Worm (Caenorhabditis elegans): Measurements from ENCODE around the gene smz-1.

Gene smz-1

DNA sequence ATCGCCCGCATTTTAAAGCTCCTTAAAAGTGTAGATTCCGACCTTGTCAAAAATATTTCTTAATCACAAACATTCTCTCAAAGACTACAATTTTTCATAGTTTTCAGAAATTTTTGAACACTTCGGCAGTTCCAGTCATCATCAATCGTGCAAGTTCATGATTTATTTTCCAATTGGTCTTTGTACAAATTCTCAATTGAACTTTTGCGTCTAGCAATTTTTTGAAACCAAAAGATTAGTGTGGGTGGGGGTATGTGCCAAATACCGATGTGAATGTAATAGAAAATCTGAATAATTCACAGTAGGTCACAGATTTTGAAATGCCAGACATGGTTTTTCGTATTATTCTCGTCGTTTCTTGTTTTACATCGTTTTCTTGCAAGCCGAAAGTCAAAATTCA is 16.5 kb upstream of the smz-1 start, which contains the start of gene clec-185:
Gene clec-185 (plus strand): TSS at position 301 of the 400 bp plus-strand sequence.
- TF ChIP-seq pqm-1 (tag; optimal IDR thresholded peaks at IDR 0.05) = no peak
- no peak for TF ChIP-seq Y48G9A.11 (GFP tag; IDR thresholded peaks at IDR 0.05)

DNA sequence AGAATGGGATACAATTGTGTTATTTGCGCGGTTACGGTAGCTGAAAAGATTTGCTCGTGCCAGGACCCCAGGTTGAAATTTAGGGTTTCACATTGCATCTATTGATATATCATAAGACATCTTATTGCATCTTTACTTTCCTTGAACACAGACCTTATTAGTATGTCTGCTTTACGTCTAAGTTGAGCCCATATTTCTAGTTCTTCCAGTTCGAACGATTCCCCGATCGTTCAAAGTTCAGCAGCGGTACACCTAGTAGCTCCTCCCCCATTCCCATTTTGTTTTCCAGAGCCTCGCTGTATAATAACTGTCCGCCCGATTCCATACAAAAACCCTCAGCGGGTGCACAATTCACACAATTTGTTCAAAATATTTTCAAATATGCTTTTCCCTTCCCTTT is 13.1 kb upstream of the smz-1 start, which contains the start of gene C25G4.17:
Gene C25G4.17 (plus strand): TSS at position 301 of the 400 bp plus-strand sequence.
- TF ChIP-seq mes-2 (tag; optimal IDR thresholded peaks at IDR 0.05; ENCODE audit: poor library complexity, severe bottlenecking) = no peak
- no peak for TF ChIP-seq cey-2 (tag; optimal IDR thresholded peaks at IDR 0.05; ENCODE audit: borderline replicate concordance, insufficient read depth)
- TF ChIP-seq lin-29 (GFP tag; IDR thresholded peaks at IDR 0.05) = no peak
- TF ChIP-seq dve-1 (tag; optimal IDR thresholded peaks at IDR 0.05; ENCODE audit: insufficient read depth) = no peak
- no peak for TF ChIP-seq ZK337.2 (GFP tag; IDR thresholded peaks at IDR 0.05)
- no peak for TF ChIP-seq daf-8 (GFP tag; IDR thresholded peaks at IDR 0.05)
- TF ChIP-seq mxl-3 (GFP tag; optimal IDR thresholded peaks at IDR 0.05) = no peak
- TF ChIP-seq ZK546.5 (tag; optimal IDR thresholded peaks at IDR 0.05) = no peak
- TF ChIP-seq F26F4.8 (GFP tag; conservative IDR thresholded peaks at IDR 0.05) = no peak
- no peak for TF ChIP-seq zip-2 (tag; optimal IDR thresholded peaks at IDR 0.05)
- TF ChIP-seq mdt-29 (GFP tag; IDR thresholded peaks at IDR 0.05) = no peak
- no peak for TF ChIP-seq fkh-10 (GFP tag; optimal IDR thresholded peaks at IDR 0.05)
- TF ChIP-seq ceh-32 (tag; optimal IDR thresholded peaks at IDR 0.05; ENCODE audit: poor library complexity) = no peak
- TF ChIP-seq snpc-4 (tag; optimal IDR thresholded peaks at IDR 0.05) = no peak
- no peak for TF ChIP-seq hif-1 (tag; optimal IDR thresholded peaks at IDR 0.05)
- TF ChIP-seq tag-97 (GFP tag; IDR thresholded peaks at IDR 0.05) = no peak
- TF ChIP-seq dmd-8 (GFP tag; IDR thresholded peaks at IDR 0.05) = no peak

DNA sequence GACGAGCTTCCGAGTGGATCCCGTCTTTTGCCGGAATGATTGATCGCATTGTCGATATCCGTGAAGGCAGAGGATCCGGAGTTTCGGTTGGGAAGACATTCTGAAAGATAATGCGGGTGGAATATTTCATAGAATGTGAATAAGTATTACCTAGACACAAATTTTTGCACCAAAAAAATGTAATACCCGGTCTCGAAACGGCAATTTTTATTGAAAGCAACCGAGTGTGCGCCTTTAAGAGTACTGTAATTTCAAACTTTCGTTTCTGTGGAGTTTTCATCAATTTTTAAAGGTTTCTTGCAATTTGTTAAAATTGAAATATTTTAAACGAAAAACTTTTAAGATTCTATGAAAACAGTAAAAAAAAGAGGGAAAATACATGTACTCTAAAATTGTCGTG is 10.9 kb upstream of the smz-1 start, which contains the start of gene C25G4.2:
Gene C25G4.2 (minus strand): TSS at position 100 of the 400 bp plus-strand sequence.
- TF ChIP-seq aha-1 (tag) = peak; percentile 96
- TF ChIP-seq Y75B8A.6 (GFP tag; IDR thresholded peaks at IDR 0.05) = no peak

DNA sequence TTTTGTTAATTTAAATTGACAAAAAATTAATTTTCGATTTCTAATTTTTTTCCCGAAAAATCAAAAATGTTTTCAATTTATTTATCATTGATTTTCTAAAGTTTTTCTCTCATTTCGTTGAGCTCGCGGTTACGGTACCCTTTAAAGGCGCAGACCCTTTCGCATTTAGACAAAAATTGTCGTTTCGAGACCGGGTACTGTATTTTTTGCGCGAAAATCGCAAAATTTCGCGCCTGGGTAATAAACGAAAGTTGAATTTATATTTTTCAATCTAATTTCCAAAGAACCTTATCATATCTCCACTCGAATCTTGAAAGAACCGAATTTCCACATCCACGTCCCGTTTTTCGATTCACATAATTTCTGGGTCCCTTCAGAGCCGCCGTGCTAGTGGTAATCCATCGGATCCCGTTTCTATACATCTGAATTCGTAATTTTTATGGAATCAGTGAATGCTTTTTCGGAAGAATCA is 9.4 kb upstream of the smz-1 start, which contains the start of gene C25G4.3:
Gene C25G4.3 (minus strand): TSS at position 422 of the 472 bp plus-strand sequence.
- TF ChIP-seq mep-1 (tag; optimal IDR thresholded peaks at IDR 0.05) (no peak), daf-19 (GFP tag; conservative IDR thresholded peaks at IDR 0.05) (no peak), arid-1 (GFP tag; conservative IDR thresholded peaks at IDR 0.05) (no peak), nhr-76 (tag; optimal IDR thresholded peaks at IDR 0.05) (no peak), nhr-10 (tag; optimal IDR thresholded peaks at IDR 0.05) (no peak), gei-8 (GFP tag; optimal IDR thresholded peaks at IDR 0.05) (no peak), lin-13 (GFP tag; optimal IDR thresholded peaks at IDR 0.05) (no peak), T26A8.4 (GFP tag; IDR thresholded peaks at IDR 0.05) (no peak), hlh-30 (tag; optimal IDR thresholded peaks at IDR 0.05; ENCODE audit: insufficient read depth) (no peak), ceh-28 (tag; optimal IDR thresholded peaks at IDR 0.05) (no peak), hif-1 (tag; optimal IDR thresholded peaks at IDR 0.05) (no peak), daf-8 (GFP tag; IDR thresholded peaks at IDR 0.05) (no peak), ama-1 (optimal IDR thresholded peaks at IDR 0.05) (no peak), nhr-111 (GFP tag; optimal IDR thresholded peaks at IDR 0.05) (no peak), duxl-1 (tag; optimal IDR thresholded peaks at IDR 0.05; ENCODE audit: poor library complexity) (no peak), set-16 (GFP tag; IDR thresholded peaks at IDR 0.05) (no peak), lin-29 (GFP tag; IDR thresholded peaks at IDR 0.05) (no peak)

Measured in whole organism, L4 larva.